Worm (Caenorhabditis elegans): ENCODE measurements around the gene akt-1.

- TF ChIP-seq npax-4 (tag; optimal IDR thresholded peaks at IDR 0.05) (no peak), dmd-4 (tag; optimal IDR thresholded peaks at IDR 0.05; ENCODE audit: borderline replicate concordance) (no peak), ceh-19 (GFP tag; optimal IDR thresholded peaks at IDR 0.05) (no peak), hlh-15 (tag; optimal IDR thresholded peaks at IDR 0.05) (no peak), fkh-10 (GFP tag; optimal IDR thresholded peaks at IDR 0.05) (no peak), C38D4.7 (GFP tag; optimal IDR thresholded peaks at IDR 0.05) (no peak), nhr-11 (tag; optimal IDR thresholded peaks at IDR 0.05) (no peak), nhr-232 (tag; optimal IDR thresholded peaks at IDR 0.05) (no peak), ceh-18 (tag; optimal IDR thresholded peaks at IDR 0.05) (no peak), lin-11 (tag; optimal IDR thresholded peaks at IDR 0.05) (no peak), ama-1 (optimal IDR thresholded peaks at IDR 0.05) (no peak)
Measured at ce11 chrV:10276038-10276437, 27.3 kb downstream of the akt-1 start.
